Worm (Caenorhabditis elegans): ENCODE results near the gene D1079.1.

ce11 chrX:4368800-4369199, 34.2 kb upstream of the D1079.1 start, which contains the start of gene R160.4:
- TF ChIP-seq snpc-3.4 (tag; optimal IDR thresholded peaks at IDR 0.05), result no peak
- TF ChIP-seq F33H1.4 (GFP tag; IDR thresholded peaks at IDR 0.05), result no peak
- no peak for TF ChIP-seq F10E7.11 (tag; optimal IDR thresholded peaks at IDR 0.05)
- TF ChIP-seq cebp-2 (GFP tag; IDR thresholded peaks at IDR 0.05), result no peak
- TF ChIP-seq chd-7 (tag; optimal IDR thresholded peaks at IDR 0.05), result no peak
- no peak for TF ChIP-seq dpl-1 (GFP tag; optimal IDR thresholded peaks at IDR 0.05)

Measured in whole organism, young adult.